Fruit fly (Drosophila melanogaster) whole organism, embryonic: ENCODE results near the gene Vps13D.

Experiments
- CG10543 ChIP-seq: fragments of 200-800 bp; sonication (Bioruptor generic); optimal IDR thresholded peaks from 3 replicates; lab custom pipeline; 2017; ENCODE audit warnings: missing biosample characterization, mild to moderate bottlenecking, missing genetic modification characterization, moderate library complexity
- CG14860 ChIP-seq: fragments of 200-800 bp; sonication (Bioruptor generic); IDR thresholded peaks from 3 replicates; pipeline ENCODE4 v1.3.6; 2022; ENCODE audit warnings: missing biosample characterization, missing genetic modification characterization; ENCODE audit not compliant: partially characterized antibody
- CG15601 ChIP-seq: fragments of 200-800 bp; sonication (Bioruptor generic); optimal IDR thresholded peaks from 3 replicates; lab custom pipeline; 2019; ENCODE audit warnings: missing biosample characterization, mild to moderate bottlenecking, missing genetic modification characterization, moderate library complexity
- CG16863 ChIP-seq: fragments of 200-800 bp; sonication (Bioruptor generic); optimal IDR thresholded peaks from 3 replicates; lab custom pipeline; 2016; ENCODE audit warnings: missing biosample characterization, missing genetic modification characterization
- CG33557 ChIP-seq: fragments of 200-800 bp; sonication (Bioruptor generic); optimal IDR thresholded peaks from 2 replicates; lab custom pipeline; 2019; ENCODE audit warnings: missing biosample characterization, mild to moderate bottlenecking, missing genetic modification characterization, moderate library complexity
- CG8478 ChIP-seq: fragments of >200 bp; optimal IDR thresholded peaks from 2 replicates; lab custom pipeline; 2018
- Oaz ChIP-seq: fragments of 200-800 bp; sonication (Bioruptor generic); IDR thresholded peaks from 2 replicates; pipeline ENCODE4 v1.3.6; 2022; ENCODE audit warnings: missing biosample characterization, missing genetic modification characterization
- ash1 ChIP-seq: fragments of 200-800 bp; sonication (Bioruptor generic); optimal IDR thresholded peaks from 2 replicates; lab custom pipeline; 2018; ENCODE audit warnings: missing biosample characterization, mild to moderate bottlenecking, missing genetic modification characterization
- bowl ChIP-seq: fragments of 200-800 bp; sonication (Bioruptor generic); IDR thresholded peaks from 2 replicates; pipeline ENCODE4 v1.3.6; 2022; ENCODE audit warnings: missing biosample characterization, missing genetic modification characterization
- gro ChIP-seq: fragments of 200-800 bp; sonication (Bioruptor generic); optimal IDR thresholded peaks from 2 replicates; lab custom pipeline; 2016; ENCODE audit warnings: missing biosample characterization, missing genetic modification characterization
- sob ChIP-seq: fragments of 200-800 bp; sonication (Bioruptor generic); IDR thresholded peaks from 2 replicates; pipeline ENCODE4 v1.3.6; 2022; ENCODE audit warnings: missing biosample characterization, missing genetic modification characterization

- peak; percentile 19 for TF ChIP-seq ash1 (GFP tag; lab: Kevin White, UChicago)
- TF ChIP-seq CG8478 (lab: Kevin White, UChicago): no peak
- no peak for TF ChIP-seq CG15601
- no peak for TF ChIP-seq CG14860
- no peak for TF ChIP-seq Oaz (GFP tag; lab: Robert Waterston, UW)
- TF ChIP-seq sob (GFP tag; lab: Robert Waterston, UW): no peak
- no peak for TF ChIP-seq CG10543 (GFP tag; lab: Kevin White, UChicago)
- TF ChIP-seq CG33557 (GFP tag; lab: Kevin White, UChicago): no peak
- TF ChIP-seq gro (GFP tag; lab: Kevin White, UChicago): peak; percentile 20
- TF ChIP-seq CG16863 (GFP tag; lab: Kevin White, UChicago): no peak
- no peak for TF ChIP-seq bowl
These were observed 49.9 kb downstream of the Vps13D start, which contains the start of gene Atg1 for dm6 chr3L:12804730-12805170.
